Worm (Caenorhabditis elegans): ENCODE measurements around the gene C45B2.6.

DNA sequence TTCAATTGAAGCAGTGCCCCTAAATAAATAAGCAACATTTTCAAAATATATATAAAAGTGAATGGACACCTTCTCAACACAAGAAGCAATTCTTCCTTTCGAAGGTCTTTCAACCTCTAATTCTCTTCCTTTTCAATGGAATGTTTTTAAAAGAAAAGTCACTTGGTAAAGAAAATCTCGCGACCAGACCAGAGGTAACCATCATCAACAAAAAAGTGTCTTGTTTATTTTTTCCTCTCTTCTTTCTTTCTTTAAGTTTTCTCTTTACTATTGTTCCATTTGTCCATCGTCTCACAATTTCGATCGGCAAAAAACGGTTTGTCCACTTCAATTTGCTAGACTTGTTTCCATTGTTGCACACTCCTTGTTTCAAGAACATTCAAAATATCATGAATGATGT, 37.6 kb upstream of the C45B2.6 start, which contains the start of gene C09B8.8:
- TF ChIP-seq ztf-29 (GFP tag; IDR thresholded peaks at IDR 0.05) (no peak), flt-1 (GFP tag; IDR thresholded peaks at IDR 0.05) (no peak), ref-1 (GFP tag; conservative IDR thresholded peaks at IDR 0.05) (no peak), klf-2 (GFP tag; conservative IDR thresholded peaks at IDR 0.05) (no peak), ztf-23 (GFP tag; IDR thresholded peaks at IDR 0.05) (no peak), cog-1 (tag; optimal IDR thresholded peaks at IDR 0.05) (no peak)

Measured in whole organism, midembryonic.